Worm (Caenorhabditis elegans): ENCODE data around the gene R03H10.4.
"Not testable (repeated sequence)": the region's sequence is repeated elsewhere in the genome, so short reads cannot be mapped to it uniquely, and the experiment has no call there.

R03H10.4 gene

DNA sequence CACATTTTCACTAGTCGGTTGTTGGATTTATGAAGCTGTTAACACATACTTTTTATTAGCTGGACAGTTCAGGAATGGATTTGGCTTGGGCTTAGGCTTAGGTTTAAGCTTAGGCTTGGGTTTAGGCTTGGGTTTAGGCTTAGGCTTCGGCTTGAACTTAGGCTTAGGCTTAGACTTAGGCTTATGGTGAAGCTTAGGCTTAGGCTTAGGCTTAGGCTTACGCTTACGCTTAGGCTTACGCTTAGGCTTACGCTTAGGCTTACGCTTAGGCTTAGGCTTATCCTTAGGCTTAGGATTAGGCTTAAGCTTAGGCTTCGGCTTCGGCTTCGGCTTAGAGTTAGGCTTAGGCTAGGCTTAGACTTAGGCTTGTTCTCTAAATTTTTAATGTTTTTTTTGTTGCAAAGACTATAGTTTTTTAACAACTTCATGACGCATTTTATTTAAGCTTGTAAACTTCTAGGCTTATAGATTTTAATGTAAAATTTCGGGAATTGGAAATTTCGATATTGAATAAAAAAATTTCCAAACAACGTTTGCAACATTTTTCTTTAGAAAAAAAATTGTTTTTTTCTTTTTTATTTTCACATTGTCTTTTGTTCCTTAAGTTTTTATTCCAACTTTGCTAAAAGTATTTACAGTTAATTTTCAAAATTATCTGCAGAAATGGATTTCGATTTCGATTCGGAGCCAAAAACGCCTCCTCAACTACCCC, 13.0 kb downstream of the R03H10.4 start, which contains the start of gene R03H10.2:
Gene R03H10.2, plus strand, starts transcription at position 662 of the 712 bp plus-strand sequence.
- TF ChIP-seq pes-1 (GFP tag; IDR thresholded peaks at IDR 0.05), result no peak
- peak; percentile 85 for TF ChIP-seq ceh-36 (tag; optimal IDR thresholded peaks at IDR 0.05)

DNA sequence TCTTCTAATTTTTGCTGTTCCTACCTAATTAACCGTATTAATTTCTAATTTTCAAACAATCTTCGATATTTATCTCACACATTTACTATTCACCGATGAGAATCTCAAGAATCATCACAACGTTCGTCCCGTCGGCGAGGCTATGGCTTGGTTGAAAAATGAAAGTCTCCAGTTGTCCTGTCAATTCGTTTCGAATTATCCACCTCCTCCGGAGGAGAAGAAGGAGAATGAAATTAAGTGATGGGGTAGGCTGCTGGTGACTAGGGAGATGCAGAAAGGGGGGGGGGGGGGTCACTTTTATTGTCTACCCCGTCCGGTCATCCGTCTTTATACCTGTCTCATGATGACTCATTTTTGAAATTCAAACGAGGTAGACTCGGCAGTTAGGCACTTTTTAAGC, 15.4 kb downstream of the R03H10.4 start:
- no peak for TF ChIP-seq tbx-11 (GFP tag; IDR thresholded peaks at IDR 0.05)

DNA sequence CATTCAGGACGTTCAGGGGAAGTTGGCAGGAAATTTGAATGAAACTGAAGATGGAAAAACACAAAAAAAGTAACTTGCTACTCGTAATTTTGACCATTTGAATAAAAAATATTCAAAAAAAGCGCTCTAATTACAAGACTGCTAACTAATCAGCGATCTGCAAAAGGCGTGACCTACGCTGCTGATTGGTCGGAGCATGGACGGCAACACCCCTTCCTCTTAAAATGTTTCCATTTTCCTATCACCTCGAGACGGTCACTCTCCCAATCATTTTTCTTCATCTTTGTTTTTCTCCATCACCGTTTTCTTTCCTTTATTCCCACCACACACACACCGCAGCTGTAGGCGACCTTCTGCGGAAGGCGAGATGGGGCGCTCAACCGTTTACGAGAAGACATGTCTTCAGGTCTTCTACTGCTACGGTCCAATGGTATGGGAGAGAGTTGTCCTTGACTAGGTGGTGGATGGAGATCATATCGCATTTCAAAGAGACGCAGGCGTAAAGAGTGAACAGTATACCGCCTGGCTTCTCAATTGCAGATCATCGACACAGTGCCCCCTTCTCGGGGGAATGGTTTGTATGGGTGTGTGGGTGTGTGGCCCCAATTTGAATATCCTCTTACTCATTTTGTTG, 16.7 kb downstream of the R03H10.4 start:
- TF ChIP-seq aly-1 (tag; optimal IDR thresholded peaks at IDR 0.05), result no peak
- no peak for TF ChIP-seq pes-1 (GFP tag; IDR thresholded peaks at IDR 0.05)
- no peak for TF ChIP-seq ama-1 (optimal IDR thresholded peaks at IDR 0.05)
- no peak for TF ChIP-seq scrt-1 (GFP tag; IDR thresholded peaks at IDR 0.05)
- no peak for TF ChIP-seq hnd-1 (tag; optimal IDR thresholded peaks at IDR 0.05)
- peak; percentile 4 for TF ChIP-seq hmg-4 (GFP tag; optimal IDR thresholded peaks at IDR 0.05)
- no peak for TF ChIP-seq sea-1 (GFP tag; conservative IDR thresholded peaks at IDR 0.05)

DNA sequence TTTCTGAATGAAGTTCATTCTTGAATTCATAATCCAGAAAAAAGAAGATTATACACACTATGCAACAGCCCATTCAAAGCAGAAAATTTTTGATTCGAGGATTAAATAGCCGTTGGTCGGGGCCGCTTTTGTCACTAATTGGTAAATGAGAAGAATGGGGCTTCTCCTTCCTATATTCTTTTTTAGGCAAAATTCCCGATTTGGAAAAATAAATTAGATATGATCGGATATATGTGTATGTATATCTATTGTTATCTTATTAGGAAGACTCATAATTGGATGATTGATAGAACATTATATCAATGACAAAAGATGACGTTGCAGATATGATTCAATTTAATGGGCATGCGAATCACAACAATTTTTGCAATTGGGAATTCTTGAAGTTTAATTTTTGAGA, 18.1 kb downstream of the R03H10.4 start:
- TF ChIP-seq hmg-4 (GFP tag; optimal IDR thresholded peaks at IDR 0.05) (no peak), flt-1 (GFP tag; IDR thresholded peaks at IDR 0.05) (no peak), tra-4 (tag; optimal IDR thresholded peaks at IDR 0.05) (no peak), ets-7 (tag; optimal IDR thresholded peaks at IDR 0.05) (no peak), scrt-1 (GFP tag; IDR thresholded peaks at IDR 0.05) (no peak), ama-1 (optimal IDR thresholded peaks at IDR 0.05) (no peak), tbx-11 (GFP tag; IDR thresholded peaks at IDR 0.05) (no peak), ceh-13 (GFP tag; optimal IDR thresholded peaks at IDR 0.05) (no peak), sea-1 (GFP tag; conservative IDR thresholded peaks at IDR 0.05) (no peak), ceh-36 (tag; optimal IDR thresholded peaks at IDR 0.05) (no peak), hmbx-1 (tag; optimal IDR thresholded peaks at IDR 0.05) (no peak), F13C5.2 (tag; optimal IDR thresholded peaks at IDR 0.05) (no peak), hnd-1 (tag; optimal IDR thresholded peaks at IDR 0.05) (no peak), B0310.2 (tag; optimal IDR thresholded peaks at IDR 0.05) (no peak), tbx-37 (GFP tag; conservative IDR thresholded peaks at IDR 0.05) (no peak), pes-1 (GFP tag; IDR thresholded peaks at IDR 0.05) (no peak), aly-1 (tag; optimal IDR thresholded peaks at IDR 0.05) (no peak)

DNA sequence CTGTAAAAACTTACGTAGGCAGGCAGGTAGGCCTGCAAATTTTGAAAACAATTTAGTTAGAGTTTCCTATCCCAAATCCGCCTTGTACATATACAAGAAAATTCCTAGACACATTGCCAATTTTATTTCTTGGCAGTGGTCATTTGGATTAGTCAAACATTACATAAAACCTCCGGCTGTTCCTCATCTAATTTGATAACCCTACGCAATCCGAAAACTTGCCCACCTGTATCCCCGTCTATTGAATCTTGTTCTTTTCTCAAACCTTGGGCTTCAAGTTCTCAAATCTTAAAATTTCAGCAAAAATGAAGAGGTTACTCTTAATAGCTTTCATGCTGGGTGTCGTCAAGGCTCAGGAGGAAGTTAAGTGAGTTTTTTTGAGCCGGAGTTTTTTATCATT, 22.3 kb downstream of the R03H10.4 start, which contains the start of gene F56D3.1:
Gene F56D3.1, plus strand, starts transcription at position 301 of the 400 bp plus-strand sequence.
- no peak for TF ChIP-seq flt-1 (GFP tag; IDR thresholded peaks at IDR 0.05)
- no peak for TF ChIP-seq hmg-4 (GFP tag; optimal IDR thresholded peaks at IDR 0.05)
- TF ChIP-seq ets-7 (tag; optimal IDR thresholded peaks at IDR 0.05), result no peak
- TF ChIP-seq F13C5.2 (tag; optimal IDR thresholded peaks at IDR 0.05), result no peak
- TF ChIP-seq tbx-37 (GFP tag; conservative IDR thresholded peaks at IDR 0.05), result no peak
- no peak for TF ChIP-seq tbx-11 (GFP tag; IDR thresholded peaks at IDR 0.05)

DNA sequence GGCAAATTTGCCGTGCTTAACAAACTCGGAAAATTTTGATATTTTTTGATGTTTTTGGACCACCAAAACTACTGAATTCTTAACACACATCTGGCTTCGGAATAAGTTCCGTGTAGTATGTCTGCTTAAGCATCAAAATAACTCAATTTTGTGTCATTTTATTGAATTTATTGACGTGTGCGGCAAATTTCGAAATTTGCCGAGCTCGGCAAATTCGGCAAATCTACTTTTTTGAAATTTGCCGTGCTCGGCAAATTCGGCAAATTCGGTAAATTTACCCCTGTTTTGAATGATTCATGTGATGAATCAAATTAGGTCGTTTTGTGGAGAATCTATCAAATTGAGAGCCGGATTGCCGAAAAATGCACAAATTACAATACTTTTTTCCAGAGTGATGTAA, 33.0 kb downstream of the R03H10.4 start, which contains the start of gene ast-1:
Gene ast-1, minus strand, starts transcription at position 101 of the 400 bp plus-strand sequence.
- TF ChIP-seq tbx-11 (GFP tag; IDR thresholded peaks at IDR 0.05); ets-7 (tag; optimal IDR thresholded peaks at IDR 0.05); hmg-4 (GFP tag; optimal IDR thresholded peaks at IDR 0.05): not testable (repeated sequence)

DNA sequence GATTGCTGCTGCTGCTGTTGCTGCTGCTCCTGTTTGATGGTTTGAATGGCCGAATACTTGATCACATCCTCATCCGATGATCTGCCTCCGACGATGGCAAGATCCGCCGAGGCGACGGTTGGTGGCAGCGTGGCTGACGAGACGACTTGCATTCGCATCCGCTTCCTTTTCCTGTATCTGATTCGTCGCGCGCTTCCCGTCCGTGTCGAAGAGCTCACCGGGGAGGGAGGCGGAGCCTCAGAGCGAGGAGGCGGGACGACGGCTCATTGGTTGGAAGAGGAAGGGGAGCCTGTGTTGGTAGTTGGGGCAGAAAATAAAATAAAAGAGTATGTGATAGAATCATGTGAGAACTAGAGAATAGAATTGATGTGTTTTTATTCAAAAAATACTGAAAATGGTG, 33.6 kb downstream of the R03H10.4 start:
- TF ChIP-seq F13C5.2 (tag; optimal IDR thresholded peaks at IDR 0.05) (no peak), tra-4 (tag; optimal IDR thresholded peaks at IDR 0.05) (no peak), ets-7 (tag; optimal IDR thresholded peaks at IDR 0.05) (no peak), hmbx-1 (tag; optimal IDR thresholded peaks at IDR 0.05) (no peak), ceh-13 (GFP tag; optimal IDR thresholded peaks at IDR 0.05) (no peak), ama-1 (optimal IDR thresholded peaks at IDR 0.05) (no peak), ceh-36 (tag; optimal IDR thresholded peaks at IDR 0.05) (no peak), tbx-37 (GFP tag; conservative IDR thresholded peaks at IDR 0.05) (no peak), hmg-4 (GFP tag; optimal IDR thresholded peaks at IDR 0.05) (no peak)

ce11 chrII:4133332-4133731, 35.0 kb downstream of the R03H10.4 start:
- TF ChIP-seq F13C5.2 (tag; optimal IDR thresholded peaks at IDR 0.05) (no peak), hnd-1 (tag; optimal IDR thresholded peaks at IDR 0.05) (no peak), aly-1 (tag; optimal IDR thresholded peaks at IDR 0.05) (no peak), hmbx-1 (tag; optimal IDR thresholded peaks at IDR 0.05) (no peak), hmg-4 (GFP tag; optimal IDR thresholded peaks at IDR 0.05) (no peak), tra-4 (tag; optimal IDR thresholded peaks at IDR 0.05) (no peak), B0310.2 (tag; optimal IDR thresholded peaks at IDR 0.05) (no peak), ceh-13 (GFP tag; optimal IDR thresholded peaks at IDR 0.05) (no peak), pes-1 (GFP tag; IDR thresholded peaks at IDR 0.05) (no peak), tbx-37 (GFP tag; conservative IDR thresholded peaks at IDR 0.05) (no peak), flt-1 (GFP tag; IDR thresholded peaks at IDR 0.05) (no peak)
